Fruit fly (Drosophila melanogaster): ENCODE data around the gene CG14860.

The CG14860 gene

dm6 chr3R:14886011-14886534 lies 8.5 kb upstream of the CG14860 start, which contains the start of the genes Rrp6, CG33331 and CG33332 (continued):
- TF ChIP-seq NFAT (GFP tag; IDR thresholded peaks at IDR 0.05) (peak; percentile 62), CG7556 (GFP tag; optimal IDR thresholded peaks at IDR 0.05) (peak; percentile 68), CG9727 (GFP tag; optimal IDR thresholded peaks at IDR 0.05) (peak; percentile 59), Dp (GFP tag; optimal IDR thresholded peaks at IDR 0.05) (peak; percentile 53), sqz (GFP tag; optimal IDR thresholded peaks at IDR 0.05) (no peak), pfk (GFP tag; optimal IDR thresholded peaks at IDR 0.05) (peak; percentile 22), MBD-R2 (GFP tag; IDR thresholded peaks at IDR 0.05) (peak; percentile 64), ash1 (GFP tag; optimal IDR thresholded peaks at IDR 0.05) (no peak), CG6765 (GFP tag; optimal IDR thresholded peaks at IDR 0.05) (peak; percentile 20), ranshi (GFP tag; IDR thresholded peaks at IDR 0.05) (peak; percentile 43; the same call in 1 of the 2 replicates), zen (tag; optimal IDR thresholded peaks at IDR 0.05) (peak; percentile 35), row (GFP tag; IDR thresholded peaks at IDR 0.05) (peak; percentile 79), aop (GFP tag; IDR thresholded peaks at IDR 0.05) (no peak), p53 (GFP tag; optimal IDR thresholded peaks at IDR 0.05) (peak; percentile 7), CG18476 (GFP tag; optimal IDR thresholded peaks at IDR 0.05) (peak; percentile 54), CG1832 (GFP tag; optimal IDR thresholded peaks at IDR 0.05) (no peak), Jarid2 (GFP tag; optimal IDR thresholded peaks at IDR 0.05) (no peak), Rx (GFP tag; IDR thresholded peaks at IDR 0.05) (no peak), CG13894 (tag; optimal IDR thresholded peaks at IDR 0.05) (peak; percentile 66), CG14965 (GFP tag; optimal IDR thresholded peaks at IDR 0.05; ENCODE audit: borderline replicate concordance) (no peak), CG12236 (GFP tag; optimal IDR thresholded peaks at IDR 0.05) (no peak), CG1233 (GFP tag; optimal IDR thresholded peaks at IDR 0.05) (peak; percentile 65), crc (GFP tag; optimal IDR thresholded peaks at IDR 0.05) (peak; percentile 21), br (optimal IDR thresholded peaks at IDR 0.05) (no peak), Ada2b (GFP tag; IDR thresholded peaks at IDR 0.05) (peak; percentile 34; the same call in 1 of the 2 replicates), inv (GFP tag; IDR thresholded peaks at IDR 0.05; ENCODE audit: partially characterized antibody) (no peak), so (GFP tag; IDR thresholded peaks at IDR 0.05) (peak; percentile 69; the same call in 2 of the 3 replicates), jigr1 (GFP tag; IDR thresholded peaks at IDR 0.05) (no peak), H15 (GFP tag; IDR thresholded peaks at IDR 0.05) (peak; percentile 5; the same call in 1 of the 3 replicates), slou (GFP tag; optimal IDR thresholded peaks at IDR 0.05) (peak; percentile 60), Camta (GFP tag; optimal IDR thresholded peaks at IDR 0.05) (peak; percentile 38), insv (GFP tag; optimal IDR thresholded peaks at IDR 0.05) (peak in 1 of 2 experiments; percentile 28), B-H2 (GFP tag; optimal IDR thresholded peaks at IDR 0.05) (peak; percentile 88), repo (GFP tag; optimal IDR thresholded peaks at IDR 0.05) (peak; percentile 22), CG9876 (GFP tag; optimal IDR thresholded peaks at IDR 0.05) (peak; percentile 33), Rfx (GFP tag; IDR thresholded peaks at IDR 0.05) (peak; percentile 80), Myb (GFP tag; optimal IDR thresholded peaks at IDR 0.05) (peak; percentile 43), crp (GFP tag; optimal IDR thresholded peaks at IDR 0.05) (peak; percentile 45 to 92), bowl (GFP tag; IDR thresholded peaks at IDR 0.05) (no peak), Spps (tag; optimal IDR thresholded peaks at IDR 0.05) (no peak), CG14667 (GFP tag; IDR thresholded peaks at IDR 0.05) (peak; percentile 40; the same call in 1 of the 2 replicates), shn (GFP tag; optimal IDR thresholded peaks at IDR 0.05) (peak; percentile 59), Scr (GFP tag; IDR thresholded peaks at IDR 0.05; ENCODE audit: partially characterized antibody) (peak; percentile 46), CG11504 (tag; optimal IDR thresholded peaks at IDR 0.05) (no peak), CG16863 (GFP tag; optimal IDR thresholded peaks at IDR 0.05) (no peak), pzg (GFP tag; optimal IDR thresholded peaks at IDR 0.05) (peak; percentile 70), her (GFP tag; optimal IDR thresholded peaks at IDR 0.05) (peak; percentile 33), CG17912 (GFP tag; optimal IDR thresholded peaks at IDR 0.05) (no peak), crol (GFP tag; IDR thresholded peaks at IDR 0.05) (no peak), CG14710 (tag; optimal IDR thresholded peaks at IDR 0.05) (peak; percentile 99), CG4730 (GFP tag; IDR thresholded peaks at IDR 0.05) (no peak)

Data from whole organism, embryonic.